Fruit fly (Drosophila melanogaster): Measurements from ENCODE around the gene Pus10.

The Pus10 gene

dm6 chr2L:158649-159257 is 3.6 kb upstream of the Pus10 start, which contains the start of the genes CG33635 and spen (continued):
- TF ChIP-seq B-H2 (GFP tag; optimal IDR thresholded peaks at IDR 0.05) (peak; percentile 56), toy (GFP tag; IDR thresholded peaks at IDR 0.05) (no peak), rib (GFP tag; IDR thresholded peaks at IDR 0.05) (no peak), CG13894 (tag; optimal IDR thresholded peaks at IDR 0.05) (peak; percentile 74), Doc2 (GFP tag; IDR thresholded peaks at IDR 0.05) (no peak), CG30403 (GFP tag; optimal IDR thresholded peaks at IDR 0.05) (no peak), CG11093 (GFP tag; IDR thresholded peaks at IDR 0.05) (no peak), Sox102F (GFP tag; optimal IDR thresholded peaks at IDR 0.05) (no peak), CG2889 (GFP tag; IDR thresholded peaks at IDR 0.05) (no peak), CG1792 (GFP tag; optimal IDR thresholded peaks at IDR 0.05) (no peak), Hand (GFP tag; optimal IDR thresholded peaks at IDR 0.05) (no peak), disco-r (GFP tag; optimal IDR thresholded peaks at IDR 0.05) (no peak), mld (GFP tag; IDR thresholded peaks at IDR 0.05; ENCODE audit: partially characterized antibody) (no peak), dati (GFP tag; IDR thresholded peaks at IDR 0.05) (no peak), CG17328 (GFP tag; IDR thresholded peaks at IDR 0.05) (no peak), CG11696 (GFP tag; IDR thresholded peaks at IDR 0.05) (no peak), kay (GFP tag; optimal IDR thresholded peaks at IDR 0.05) (no peak), CG13296 (GFP tag; optimal IDR thresholded peaks at IDR 0.05) (peak; percentile 50), bcd (GFP tag; optimal IDR thresholded peaks at IDR 0.05) (no peak), ttk (GFP tag; IDR thresholded peaks at IDR 0.05) (no peak), gem (tag; optimal IDR thresholded peaks at IDR 0.05) (no peak), fd96Cb (tag; optimal IDR thresholded peaks at IDR 0.05) (no peak), Dad (GFP tag; optimal IDR thresholded peaks at IDR 0.05) (no peak), CG9817 (tag; optimal IDR thresholded peaks at IDR 0.05) (no peak), so (GFP tag; IDR thresholded peaks at IDR 0.05) (no peak), CG1529 (GFP tag; optimal IDR thresholded peaks at IDR 0.05) (no peak), Jarid2 (GFP tag; optimal IDR thresholded peaks at IDR 0.05) (peak; percentile 96), ap (GFP tag; IDR thresholded peaks at IDR 0.05) (no peak), CG17829 (tag; optimal IDR thresholded peaks at IDR 0.05) (peak; percentile 68), CG10209 (GFP tag; optimal IDR thresholded peaks at IDR 0.05) (peak; percentile 21), Dfd (GFP tag; optimal IDR thresholded peaks at IDR 0.05) (no peak), Trl (optimal IDR thresholded peaks at IDR 0.05) (no peak), Trl (GFP tag; optimal IDR thresholded peaks at IDR 0.05) (no peak), slp2 (GFP tag; optimal IDR thresholded peaks at IDR 0.05) (no peak), Bteb2 (GFP tag; optimal IDR thresholded peaks at IDR 0.05) (peak; percentile 36), Hr3 (GFP tag; optimal IDR thresholded peaks at IDR 0.05) (no peak), hkb (optimal IDR thresholded peaks at IDR 0.05) (no peak), hkb (GFP tag; IDR thresholded peaks at IDR 0.05) (no peak), CG10147 (GFP tag; optimal IDR thresholded peaks at IDR 0.05) (peak; percentile 65), grau (tag; optimal IDR thresholded peaks at IDR 0.05) (peak; percentile 38), MTF-1 (GFP tag; optimal IDR thresholded peaks at IDR 0.05; ENCODE audit: borderline replicate concordance) (peak; percentile 4), CG4730 (GFP tag; IDR thresholded peaks at IDR 0.05) (no peak), Fer2 (tag; optimal IDR thresholded peaks at IDR 0.05) (no peak), CHES-1-like (GFP tag; optimal IDR thresholded peaks at IDR 0.05) (peak; percentile 65), CG6254 (GFP tag; optimal IDR thresholded peaks at IDR 0.05) (no peak), CG3407 (GFP tag; optimal IDR thresholded peaks at IDR 0.05) (peak; percentile 76), Oli (tag; optimal IDR thresholded peaks at IDR 0.05) (no peak), Rfx (GFP tag; IDR thresholded peaks at IDR 0.05) (no peak), Deaf1 (tag; optimal IDR thresholded peaks at IDR 0.05) (peak; percentile 11), CG1832 (GFP tag; optimal IDR thresholded peaks at IDR 0.05) (no peak), CG8359 (GFP tag; optimal IDR thresholded peaks at IDR 0.05; ENCODE audit: borderline replicate concordance) (no peak), ac (GFP tag; optimal IDR thresholded peaks at IDR 0.05) (no peak)

Measured in whole organism, embryonic.